Worm (Caenorhabditis elegans) whole organism, midembryonic: ENCODE measurements around the gene fbxc-7.

ENCODE experiments used
- klf-2 ChIP-seq: fragments of 200-800 bp; sonication (Bioruptor generic); conservative IDR thresholded peaks from 2 replicates; pipeline ENCODE4 v1.3.6; 2022; ENCODE audit warnings: missing genetic modification reagents, missing genetic modification characterization, missing compliant biosample characterization
- ref-1 ChIP-seq: fragments of 200-800 bp; sonication (Bioruptor generic); conservative IDR thresholded peaks from 2 replicates; pipeline ENCODE4 v1.3.6; 2022; ENCODE audit warnings: missing genetic modification reagents, missing genetic modification characterization, missing compliant biosample characterization
- tab-1 ChIP-seq: fragments of 200-800 bp; sonication (Bioruptor generic); IDR thresholded peaks from 2 replicates; pipeline ENCODE4 v1.3.6; 2022; ENCODE audit warnings: missing genetic modification characterization, missing compliant biosample characterization
- ztf-23 ChIP-seq: fragments of 200-800 bp; sonication (Bioruptor generic); IDR thresholded peaks from 2 replicates; pipeline ENCODE4 v1.3.6; 2022; ENCODE audit warnings: missing genetic modification reagents, missing genetic modification characterization, missing compliant biosample characterization
- ztf-29 ChIP-seq: fragments of 200-800 bp; sonication (Bioruptor generic); IDR thresholded peaks from 2 replicates; pipeline ENCODE4 v1.3.6; 2022; ENCODE audit warnings: missing genetic modification reagents, missing genetic modification characterization, missing compliant biosample characterization

ce11 chrII:932718-933117, 22.0 kb upstream of the fbxc-7 start, which contains the start of gene acs-15:
- TF ChIP-seq ztf-23 (GFP tag; lab: Robert Waterston, UW) = no peak
- TF ChIP-seq ref-1 (GFP tag; lab: Robert Waterston, UW) = no peak
- no peak for TF ChIP-seq ztf-29 (GFP tag; lab: Robert Waterston, UW)
- no peak for TF ChIP-seq tab-1 (GFP tag; lab: Robert Waterston, UW)
- TF ChIP-seq klf-2 (GFP tag; lab: Robert Waterston, UW) = no peak
